Fruit fly (Drosophila melanogaster) whole organism, embryonic: ENCODE results near the gene CG8119.

Experiments used
- CG10959 ChIP-seq: fragments of 200-800 bp; sonication (Bioruptor generic); IDR thresholded peaks from 2 replicates; pipeline ENCODE4 v1.3.6; 2022; ENCODE audit warnings: missing biosample characterization, missing genetic modification characterization
- CG11560 ChIP-seq: fragments of 200-800 bp; sonication (Bioruptor generic); IDR thresholded peaks from 3 replicates; pipeline ENCODE4 v1.3.6; 2022; ENCODE audit warnings: missing biosample characterization, missing genetic modification characterization
- CG11696 ChIP-seq: fragments of 200-800 bp; sonication (Bioruptor generic); IDR thresholded peaks from 2 replicates; pipeline ENCODE4 v1.3.6; 2022; ENCODE audit warnings: missing biosample characterization, missing genetic modification characterization
- CG12155 ChIP-seq: fragments of 200-800 bp; sonication (Bioruptor generic); optimal IDR thresholded peaks from 3 replicates; lab custom pipeline; 2016; ENCODE audit warnings: missing biosample characterization, missing genetic modification characterization
- CG12299 ChIP-seq: fragments of 200-800 bp; sonication (Bioruptor generic); optimal IDR thresholded peaks from 2 replicates; lab custom pipeline; 2018; ENCODE audit warnings: missing biosample characterization, mild to moderate bottlenecking, missing genetic modification characterization
- CG12744 ChIP-seq: fragments of 200-800 bp; sonication (Bioruptor generic); optimal IDR thresholded peaks from 2 replicates; lab custom pipeline; 2016; ENCODE audit warnings: missing biosample characterization, missing genetic modification characterization
- CG16779 ChIP-seq: fragments of 200-800 bp; sonication (Bioruptor generic); IDR thresholded peaks from 2 replicates; pipeline ENCODE4 v1.3.6; 2022; ENCODE audit warnings: missing biosample characterization, missing genetic modification characterization
- CG17186 ChIP-seq: fragments of 200-800 bp; sonication (Bioruptor generic); optimal IDR thresholded peaks from 3 replicates; lab custom pipeline; 2017; ENCODE audit warnings: missing biosample characterization, missing genetic modification reagents, missing genetic modification characterization
- CG18619 ChIP-seq: fragments of 200-800 bp; sonication (Bioruptor generic); optimal IDR thresholded peaks from 3 replicates; lab custom pipeline; 2017; ENCODE audit warnings: missing biosample characterization, mild to moderate bottlenecking, missing genetic modification characterization
- CG34422 ChIP-seq: fragments of 200-800 bp; sonication (Bioruptor generic); IDR thresholded peaks from 3 replicates; pipeline ENCODE4 v1.3.6; 2022; ENCODE audit warnings: missing biosample characterization, missing genetic modification characterization
- CG3847 ChIP-seq: fragments of 200-800 bp; sonication (Bioruptor generic); IDR thresholded peaks from 2 replicates; pipeline ENCODE4 v1.3.6; 2022; ENCODE audit warnings: missing biosample characterization, missing genetic modification characterization
- CG3995 ChIP-seq: fragments of 200-800 bp; sonication (Bioruptor generic); optimal IDR thresholded peaks from 3 replicates; lab custom pipeline; 2016; ENCODE audit warnings: missing biosample characterization, missing genetic modification characterization
- CG42726 ChIP-seq: fragments of 200-800 bp; sonication (Bioruptor generic); IDR thresholded peaks from 2 replicates; pipeline ENCODE4 v1.3.6; 2022; ENCODE audit warnings: missing biosample characterization, missing genetic modification characterization; ENCODE audit not compliant: partially characterized antibody
- CG4282 ChIP-seq: fragments of 200-800 bp; sonication (Bioruptor generic); optimal IDR thresholded peaks from 2 replicates; lab custom pipeline; 2016; ENCODE audit warnings: missing biosample characterization, missing genetic modification characterization
- CG4404 ChIP-seq: fragments of 200-800 bp; sonication (Bioruptor generic); IDR thresholded peaks from 2 replicates; pipeline ENCODE4 v1.3.6; 2022; ENCODE audit warnings: missing biosample characterization, missing genetic modification characterization
- CG5953 ChIP-seq: fragments of 200-800 bp; sonication (Bioruptor generic); IDR thresholded peaks from 2 replicates; pipeline ENCODE4 v1.3.6; 2022; ENCODE audit warnings: missing biosample characterization, missing genetic modification characterization
- CG6254 ChIP-seq: fragments of 200-800 bp; sonication (Bioruptor generic); optimal IDR thresholded peaks from 3 replicates; lab custom pipeline; 2017; ENCODE audit warnings: mild to moderate bottlenecking, missing biosample characterization, missing genetic modification reagents, missing genetic modification characterization
- CG7372 ChIP-seq: fragments of 200-800 bp; sonication (Bioruptor generic); IDR thresholded peaks from 2 replicates; pipeline ENCODE4 v1.3.6; 2022; ENCODE audit warnings: missing biosample characterization, missing genetic modification characterization
- CG7745 ChIP-seq: fragments of 200-800 bp; sonication (Bioruptor generic); optimal IDR thresholded peaks from 2 replicates; lab custom pipeline; 2018; ENCODE audit warnings: missing biosample characterization, mild to moderate bottlenecking, missing genetic modification characterization, moderate library complexity
- CG7839 ChIP-seq: fragments of 200-800 bp; sonication (Bioruptor generic); optimal IDR thresholded peaks from 3 replicates; lab custom pipeline; 2018; ENCODE audit warnings: missing biosample characterization, mild to moderate bottlenecking, missing genetic modification characterization, moderate library complexity
- CG8290 ChIP-seq, 3 experiments: fragments of 200-800 bp; sonication (Bioruptor generic); optimal IDR thresholded peaks; 2 replicates each; lab custom pipeline; 2016 to 2019; ENCODE audit warnings: missing biosample characterization in 3 of 3, missing genetic modification characterization in 3 of 3, mild to moderate bottlenecking in 2 of 3, moderate library complexity in 1 of 3
- Chrac-16 ChIP-seq: fragments of 200-800 bp; sonication (Bioruptor generic); optimal IDR thresholded peaks from 3 replicates; lab custom pipeline; 2016; ENCODE audit warnings: missing biosample characterization, missing genetic modification characterization
- CkIIα-i1 ChIP-seq: fragments of 200-800 bp; sonication (Bioruptor generic); IDR thresholded peaks from 2 replicates; pipeline ENCODE4 v1.3.6; 2022; ENCODE audit warnings: missing biosample characterization, missing genetic modification characterization
- D ChIP-seq, 2 experiments: fragments of 200-800 bp in 1 of 2; fragments of >200 bp in 1 of 2; sonication (Bioruptor generic) in 1 of 2; optimal IDR thresholded peaks; 2 replicates in 1 of 2; 3 replicates in 1 of 2; lab custom pipeline; 2017; ENCODE audit warnings: mild to moderate bottlenecking in 1 of 2, missing biosample characterization in 1 of 2, missing genetic modification characterization in 1 of 2, missing genetic modification reagents in 1 of 2
- Dll ChIP-seq: fragments of 200-800 bp; sonication (Bioruptor generic); IDR thresholded peaks from 4 replicates; pipeline ENCODE4 v1.3.6; 2022; ENCODE audit warnings: missing biosample characterization, missing genetic modification characterization; ENCODE audit not compliant: partially characterized antibody
- Drgx ChIP-seq: fragments of 200-800 bp; sonication (Bioruptor generic); IDR thresholded peaks from 2 replicates; pipeline ENCODE4 v1.3.6; 2022; ENCODE audit warnings: missing biosample characterization, missing genetic modification characterization
- Gsc ChIP-seq: fragments of 200-800 bp; sonication (Bioruptor generic); IDR thresholded peaks from 2 replicates; pipeline ENCODE4 v1.3.6; 2022; ENCODE audit warnings: missing biosample characterization, missing genetic modification characterization
- HHEX ChIP-seq: fragments of 200-800 bp; sonication (Bioruptor generic); optimal IDR thresholded peaks from 3 replicates; lab custom pipeline; 2017; ENCODE audit warnings: missing biosample characterization, mild to moderate bottlenecking, missing genetic modification characterization, missing genetic modification reagents
- Hr51 ChIP-seq, 2 experiments: fragments of 200-800 bp; sonication (Bioruptor generic); optimal IDR thresholded peaks; 2 replicates in 1 of 2; 3 replicates in 1 of 2; lab custom pipeline; 2016 to 2018; ENCODE audit warnings: missing biosample characterization in 2 of 2, missing genetic modification characterization in 2 of 2, mild to moderate bottlenecking in 1 of 2, moderate library complexity in 1 of 2
- MESR4 ChIP-seq: fragments of 200-800 bp; sonication (Bioruptor generic); optimal IDR thresholded peaks from 2 replicates; lab custom pipeline; 2018; ENCODE audit warnings: missing biosample characterization, mild to moderate bottlenecking, missing genetic modification characterization, moderate library complexity
- Neu2 ChIP-seq: fragments of 200-800 bp; sonication (Bioruptor generic); optimal IDR thresholded peaks from 3 replicates; lab custom pipeline; 2016; ENCODE audit warnings: missing biosample characterization, missing genetic modification characterization, borderline replicate concordance
- Scr ChIP-seq: fragments of 200-800 bp; sonication (Bioruptor generic); IDR thresholded peaks from 2 replicates; pipeline ENCODE4 v1.3.6; 2022; ENCODE audit warnings: missing biosample characterization, missing genetic modification characterization; ENCODE audit not compliant: partially characterized antibody
- abd-A ChIP-seq: fragments of 200-800 bp; sonication (Bioruptor generic); optimal IDR thresholded peaks from 3 replicates; lab custom pipeline; 2019; ENCODE audit warnings: missing biosample characterization, mild to moderate bottlenecking, missing genetic modification characterization, moderate library complexity
- bigmax ChIP-seq: fragments of 200-800 bp; sonication (Bioruptor generic); optimal IDR thresholded peaks from 2 replicates; lab custom pipeline; 2018; ENCODE audit warnings: missing biosample characterization, mild to moderate bottlenecking, missing genetic modification characterization
- fd96Cb ChIP-seq: fragments of 200-800 bp; sonication (Bioruptor generic); optimal IDR thresholded peaks from 2 replicates; lab custom pipeline; 2018; ENCODE audit warnings: missing biosample characterization, mild to moderate bottlenecking, missing genetic modification characterization, moderate library complexity
- ftz-f1 ChIP-seq: fragments of 200-800 bp; sonication (Bioruptor generic); optimal IDR thresholded peaks from 2 replicates; lab custom pipeline; 2016; ENCODE audit warnings: missing biosample characterization, missing genetic modification characterization
- gro ChIP-seq: fragments of 200-800 bp; sonication (Bioruptor generic); optimal IDR thresholded peaks from 2 replicates; lab custom pipeline; 2016; ENCODE audit warnings: missing biosample characterization, missing genetic modification characterization
- insv ChIP-seq, 2 experiments: fragments of 200-800 bp; sonication (Bioruptor generic); optimal IDR thresholded peaks; 3 replicates each; lab custom pipeline; 2016 to 2018; ENCODE audit warnings: missing biosample characterization in 2 of 2, missing genetic modification characterization in 2 of 2
- ken ChIP-seq: fragments of 200-800 bp; sonication (Bioruptor generic); IDR thresholded peaks from 3 replicates; pipeline ENCODE4 v1.3.6; 2022; ENCODE audit warnings: missing biosample characterization, missing genetic modification characterization
- lab ChIP-seq: fragments of 200-800 bp; sonication (Bioruptor generic); optimal IDR thresholded peaks from 3 replicates; lab custom pipeline; 2017; ENCODE audit warnings: missing biosample characterization, missing genetic modification characterization, mild to moderate bottlenecking, moderate library complexity, missing genetic modification reagents
- otp ChIP-seq: fragments of 200-800 bp; sonication (Bioruptor generic); IDR thresholded peaks from 3 replicates; pipeline ENCODE4, ENCODE4 v1.3.6; 2022; ENCODE audit warnings: missing biosample characterization, missing genetic modification characterization
- psq ChIP-seq: fragments of 200-800 bp; sonication (Bioruptor generic); optimal IDR thresholded peaks from 2 replicates; lab custom pipeline; 2017; ENCODE audit warnings: missing biosample characterization, missing genetic modification characterization
- sim ChIP-seq: fragments of 200-800 bp; sonication (Bioruptor generic); IDR thresholded peaks from 2 replicates; pipeline ENCODE4 v1.3.6; 2022; ENCODE audit warnings: missing biosample characterization, missing genetic modification characterization
- slbo ChIP-seq: fragments of 200-800 bp; sonication (Bioruptor generic); IDR thresholded peaks from 2 replicates; pipeline ENCODE4 v1.3.6; 2022; ENCODE audit warnings: missing biosample characterization, missing genetic modification characterization
- sob ChIP-seq: fragments of 200-800 bp; sonication (Bioruptor generic); IDR thresholded peaks from 2 replicates; pipeline ENCODE4 v1.3.6; 2022; ENCODE audit warnings: missing biosample characterization, missing genetic modification characterization
- tgo ChIP-seq: fragments of 200-800 bp; sonication (Bioruptor generic); IDR thresholded peaks from 3 replicates; pipeline ENCODE4 v1.3.6; 2022; ENCODE audit warnings: missing biosample characterization, missing genetic modification characterization
- toy ChIP-seq: fragments of 200-800 bp; sonication (Bioruptor generic); IDR thresholded peaks from 2 replicates; pipeline ENCODE4 v1.3.6; 2022; ENCODE audit warnings: missing biosample characterization, missing genetic modification characterization
- unpg ChIP-seq: fragments of 200-800 bp; sonication (Bioruptor generic); optimal IDR thresholded peaks from 3 replicates; lab custom pipeline; 2018; ENCODE audit warnings: missing biosample characterization, mild to moderate bottlenecking, missing genetic modification characterization, moderate library complexity

The CG8119 gene

DNA sequence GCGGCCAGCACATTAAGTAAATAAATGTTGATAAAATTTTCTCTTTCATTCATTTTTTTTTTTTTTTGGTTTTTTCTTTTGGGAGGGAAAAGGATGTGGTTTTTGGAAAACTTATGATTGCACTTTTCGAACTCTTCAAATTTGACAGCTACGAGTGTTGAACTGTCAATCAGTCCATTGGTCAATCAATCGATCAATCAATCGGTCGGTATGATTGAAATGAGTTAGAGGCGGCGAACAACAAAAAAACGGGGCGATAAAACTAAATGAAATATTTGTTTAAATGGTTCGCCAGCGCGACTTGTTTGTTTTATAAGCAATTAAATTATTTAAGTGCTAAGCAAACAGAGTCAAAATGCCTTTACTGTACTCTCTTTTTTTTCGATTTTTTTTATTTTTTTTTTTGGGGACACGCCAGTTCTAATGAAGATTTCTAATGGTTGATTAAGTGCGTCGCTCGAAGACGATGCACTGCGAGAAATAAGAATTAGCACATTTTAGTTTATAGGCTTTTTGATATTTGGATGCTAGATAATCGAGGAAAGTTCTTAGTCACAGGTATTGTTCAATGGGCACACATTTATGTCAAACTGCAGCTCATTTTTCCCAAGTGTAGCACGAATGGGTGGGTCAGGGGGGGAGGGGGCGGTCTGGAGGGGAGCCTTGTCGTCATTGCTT lies 43.3 kb upstream of the CG8119 start (continued):
- TF ChIP-seq Dll (GFP tag; lab: Robert Waterston, UW) (no peak), gro (peak; percentile 13), sob (GFP tag; lab: Robert Waterston, UW) (peak; percentile 82), slbo (GFP tag; lab: Robert Waterston, UW) (peak; percentile 88), CG12299 (tag; lab: Kevin White, UChicago) (peak; percentile 45), CG34422 (GFP tag; lab: Robert Waterston, UW) (peak; percentile 84), CG12155 (peak; percentile 76), unpg (GFP tag; lab: Kevin White, UChicago) (peak; percentile 86), tgo (GFP tag; lab: Robert Waterston, UW) (peak; percentile 77), Gsc (GFP tag; lab: Robert Waterston, UW) (peak; percentile 53), psq (GFP tag; lab: Kevin White, UChicago) (peak; percentile 42), HHEX (GFP tag; lab: Kevin White, UChicago) (peak; percentile 76), ftz-f1 (GFP tag; lab: Kevin White, UChicago) (no peak), CG8290 (GFP tag; optimal IDR thresholded peaks at IDR 0.05; lab: Kevin White, UChicago) (peak; percentile 80), CG8290 (tag; optimal IDR thresholded peaks at IDR 0.05; lab: Kevin White, UChicago) (peak in 1 of 2 experiments; percentile 78), toy (GFP tag; lab: Robert Waterston, UW) (no peak), D (optimal IDR thresholded peaks at IDR 0.05; lab: Kevin White, UChicago) (no peak), D (GFP tag; optimal IDR thresholded peaks at IDR 0.05; lab: Kevin White, UChicago) (peak; percentile 84), abd-A (peak; percentile 0), CG16779 (GFP tag; lab: Robert Waterston, UW) (0 out of 2 replicates have a peak, but pooled peaks have one; percentile 38), MESR4 (GFP tag; lab: Kevin White, UChicago) (peak; percentile 16), Scr (GFP tag; lab: Robert Waterston, UW) (no peak), CG5953 (GFP tag; lab: Robert Waterston, UW) (no peak), CG7372 (GFP tag; lab: Robert Waterston, UW) (peak; percentile 66; the same call in 1 of the 2 replicates), CG7745 (no peak), CG17186 (GFP tag; lab: Kevin White, UChicago) (peak; percentile 31), CG3995 (peak; percentile 20), insv (GFP tag; optimal IDR thresholded peaks at IDR 0.05; lab: Kevin White, UChicago) (no peak), lab (GFP tag; lab: Kevin White, UChicago) (peak; percentile 83), CG18619 (GFP tag; lab: Kevin White, UChicago) (peak; percentile 73), CG4404 (GFP tag; lab: Robert Waterston, UW) (peak; percentile 52), sim (0 out of 2 replicates have a peak, but pooled peaks have one; percentile 37), CG42726 (GFP tag; lab: Robert Waterston, UW) (no peak), Chrac-16 (peak; percentile 80), otp (GFP tag; lab: Robert Waterston, UW) (peak; percentile 80; the same call in 2 of the 3 replicates), CkIIα-i1 (peak; percentile 20; the same call in 1 of the 2 replicates), CG7839 (tag; lab: Kevin White, UChicago) (peak; percentile 87), CG10959 (GFP tag; lab: Robert Waterston, UW) (peak; percentile 59; the same call in 1 of the 2 replicates), fd96Cb (tag; lab: Kevin White, UChicago) (peak; percentile 86), CG11696 (GFP tag; lab: Robert Waterston, UW) (peak; percentile 16; the same call in 1 of the 2 replicates), CG11560 (peak; percentile 53; the same call in 2 of the 3 replicates), Neu2 (GFP tag; lab: Kevin White, UChicago) (no peak), Hr51 (GFP tag; optimal IDR thresholded peaks at IDR 0.05; lab: Kevin White, UChicago) (peak; percentile 47 to 80), ken (GFP tag; lab: Robert Waterston, UW) (peak; percentile 83), Drgx (GFP tag; lab: Robert Waterston, UW) (peak; percentile 57; the same call in 1 of the 2 replicates), CG12744 (GFP tag; lab: Kevin White, UChicago) (no peak), bigmax (no peak), CG6254 (peak; percentile 65), CG4282 (GFP tag; lab: Kevin White, UChicago) (no peak), CG3847 (GFP tag; lab: Robert Waterston, UW) (peak; percentile 71)
